Worm (Caenorhabditis elegans) whole organism, mixed stage, embryonic: ENCODE results near the gene C45B11.9.
A peak's percentile ranks its signal among the peaks of the same experiment; 100 is the strongest.

Source experiments
- M03D4.4 ChIP-seq: sonication (generic microtip); optimal IDR thresholded peaks from 2 replicates; lab custom pipeline; 2017; ENCODE audit warnings: mild to moderate bottlenecking, missing genetic modification characterization, missing compliant biosample characterization
- bed-3 ChIP-seq: fragments of 200-800 bp; sonication (Bioruptor generic); optimal IDR thresholded peaks from 3 replicates; lab custom pipeline; 2018; ENCODE audit warnings: mild to moderate bottlenecking, missing genetic modification characterization, moderate library complexity, missing compliant biosample characterization
- blmp-1 ChIP-seq: fragments of 150-350 bp; optimal IDR thresholded peaks from 2 replicates; lab custom pipeline; 2014; ENCODE audit warnings: missing biosample characterization, missing genetic modification characterization
- ceh-43 ChIP-seq: fragments of 200-800 bp; sonication (Bioruptor generic); optimal IDR thresholded peaks from 2 replicates; lab custom pipeline; 2018; ENCODE audit warnings: mild to moderate bottlenecking, missing genetic modification characterization, moderate library complexity, missing compliant biosample characterization
- ceh-83 ChIP-seq: fragments of 200-800 bp; sonication (Bioruptor generic); optimal IDR thresholded peaks from 2 replicates; lab custom pipeline; 2018; ENCODE audit warnings: mild to moderate bottlenecking, missing genetic modification characterization, missing compliant biosample characterization
- ces-1 ChIP-seq: fragments of 150-350 bp; optimal IDR thresholded peaks from 2 replicates; lab custom pipeline; 2014; ENCODE audit warnings: missing biosample characterization, missing genetic modification reagents, missing genetic modification characterization
- cnd-1 ChIP-seq: fragments of 200-800 bp; sonication (Bioruptor generic); optimal IDR thresholded peaks from 2 replicates; lab custom pipeline; 2018; ENCODE audit warnings: mild to moderate bottlenecking, missing genetic modification characterization, missing compliant biosample characterization
- drap-1 ChIP-seq: fragments of 200-800 bp; sonication (Bioruptor generic); optimal IDR thresholded peaks from 3 replicates; lab custom pipeline; 2018; ENCODE audit warnings: mild to moderate bottlenecking, missing genetic modification characterization, missing compliant biosample characterization
- elt-1 ChIP-seq: sonication (generic microtip); optimal IDR thresholded peaks from 2 replicates; lab custom pipeline; 2017; ENCODE audit warnings: missing genetic modification characterization, mild to moderate bottlenecking, missing compliant biosample characterization, antibody characterized with exemption, moderate library complexity, borderline replicate concordance; ENCODE audit not compliant: insufficient read depth
- elt-3 ChIP-seq: fragments of 150-350 bp; optimal IDR thresholded peaks from 2 replicates; lab custom pipeline; 2014; ENCODE audit warnings: missing biosample characterization, missing genetic modification characterization
- flh-1 ChIP-seq: fragments of 200-800 bp; sonication (Bioruptor generic); optimal IDR thresholded peaks from 2 replicates; lab custom pipeline; 2018; ENCODE audit warnings: mild to moderate bottlenecking, missing genetic modification characterization, moderate library complexity, missing compliant biosample characterization
- ham-2 ChIP-seq: fragments of 200-800 bp; sonication (Bioruptor generic); optimal IDR thresholded peaks from 2 replicates; lab custom pipeline; 2018; ENCODE audit warnings: mild to moderate bottlenecking, missing genetic modification characterization, missing compliant biosample characterization
- hlh-1 ChIP-seq: fragments of 150-350 bp; optimal IDR thresholded peaks from 2 replicates; lab custom pipeline; 2014; ENCODE audit warnings: missing biosample characterization, missing genetic modification reagents, missing genetic modification characterization
- lin-13 ChIP-seq: fragments of 150-350 bp; optimal IDR thresholded peaks from 2 replicates; lab custom pipeline; 2014; ENCODE audit warnings: missing biosample characterization, missing genetic modification characterization
- lin-32 ChIP-seq: fragments of 200-800 bp; sonication (Bioruptor generic); optimal IDR thresholded peaks from 2 replicates; lab custom pipeline; 2018; ENCODE audit warnings: mild to moderate bottlenecking, missing genetic modification characterization, missing compliant biosample characterization
- lsy-2 ChIP-seq: fragments of 150-350 bp; optimal IDR thresholded peaks from 2 replicates; lab custom pipeline; 2014; ENCODE audit warnings: missing biosample characterization, missing genetic modification characterization
- mab-5 ChIP-seq: fragments of 150-350 bp; optimal IDR thresholded peaks from 2 replicates; lab custom pipeline; 2014; ENCODE audit warnings: missing biosample characterization, missing genetic modification characterization
- mep-1 ChIP-seq: fragments of 150-350 bp; optimal IDR thresholded peaks from 2 replicates; lab custom pipeline; 2017; ENCODE audit warnings: missing biosample characterization, missing genetic modification reagents, missing genetic modification characterization, inconsistent platforms
- mls-2 ChIP-seq: sonication (generic microtip); optimal IDR thresholded peaks from 2 replicates; lab custom pipeline; 2016; ENCODE audit warnings: mild to moderate bottlenecking, missing genetic modification characterization, moderate library complexity, missing compliant biosample characterization
- nhr-2 ChIP-seq: fragments of 150-350 bp; optimal IDR thresholded peaks from 2 replicates; lab custom pipeline; 2014; ENCODE audit warnings: missing biosample characterization, missing genetic modification characterization
- nhr-237 ChIP-seq: fragments of 150-350 bp; optimal IDR thresholded peaks from 2 replicates; lab custom pipeline; 2014; ENCODE audit warnings: missing biosample characterization, missing genetic modification characterization
- nhr-28 ChIP-seq: fragments of 150-350 bp; optimal IDR thresholded peaks from 2 replicates; lab custom pipeline; 2014; ENCODE audit warnings: missing biosample characterization, missing genetic modification characterization
- nhr-76 ChIP-seq: sonication (generic microtip); optimal IDR thresholded peaks from 2 replicates; lab custom pipeline; 2017; ENCODE audit warnings: missing biosample characterization, missing genetic modification characterization
- pha-4 ChIP-seq: fragments of 150-350 bp; optimal IDR thresholded peaks from 2 replicates; lab custom pipeline; 2018; ENCODE audit warnings: missing biosample characterization, missing genetic modification reagents, missing genetic modification characterization
- sem-2 ChIP-seq: fragments of 200-800 bp; sonication (Bioruptor generic); optimal IDR thresholded peaks from 2 replicates; lab custom pipeline; 2018; ENCODE audit warnings: mild to moderate bottlenecking, missing genetic modification characterization, missing compliant biosample characterization
- snpc-4 ChIP-seq: fragments of 150-350 bp; optimal IDR thresholded peaks from 2 replicates; lab custom pipeline; 2014; ENCODE audit warnings: missing biosample characterization, missing genetic modification characterization
- sptf-1 ChIP-seq: sonication (generic microtip); optimal IDR thresholded peaks from 2 replicates; lab custom pipeline; 2017; ENCODE audit warnings: mild to moderate bottlenecking, missing genetic modification characterization, moderate library complexity, missing compliant biosample characterization
- tbx-8 ChIP-seq: fragments of 200-800 bp; sonication (Bioruptor generic); optimal IDR thresholded peaks from 2 replicates; lab custom pipeline; 2018; ENCODE audit warnings: mild to moderate bottlenecking, missing genetic modification characterization, moderate library complexity, missing compliant biosample characterization
- unc-120 ChIP-seq: sonication (generic microtip); optimal IDR thresholded peaks from 2 replicates; lab custom pipeline; 2017; ENCODE audit warnings: missing genetic modification characterization, missing compliant biosample characterization; ENCODE audit not compliant: poor library complexity, severe bottlenecking
- unc-39 ChIP-seq: fragments of 150-350 bp; optimal IDR thresholded peaks from 2 replicates; lab custom pipeline; 2014; ENCODE audit warnings: missing biosample characterization, missing genetic modification characterization
- unc-62 ChIP-seq: fragments of 150-350 bp; optimal IDR thresholded peaks from 2 replicates; lab custom pipeline; 2014; ENCODE audit warnings: missing biosample characterization, missing genetic modification reagents, missing genetic modification characterization
- zip-8 ChIP-seq: fragments of 150-350 bp; optimal IDR thresholded peaks from 2 replicates; lab custom pipeline; 2014; ENCODE audit warnings: missing biosample characterization, missing genetic modification characterization
- ztf-11 ChIP-seq: fragments of 150-350 bp; optimal IDR thresholded peaks from 2 replicates; lab custom pipeline; 2014; ENCODE audit warnings: missing biosample characterization, missing genetic modification characterization

Gene C45B11.9

DNA sequence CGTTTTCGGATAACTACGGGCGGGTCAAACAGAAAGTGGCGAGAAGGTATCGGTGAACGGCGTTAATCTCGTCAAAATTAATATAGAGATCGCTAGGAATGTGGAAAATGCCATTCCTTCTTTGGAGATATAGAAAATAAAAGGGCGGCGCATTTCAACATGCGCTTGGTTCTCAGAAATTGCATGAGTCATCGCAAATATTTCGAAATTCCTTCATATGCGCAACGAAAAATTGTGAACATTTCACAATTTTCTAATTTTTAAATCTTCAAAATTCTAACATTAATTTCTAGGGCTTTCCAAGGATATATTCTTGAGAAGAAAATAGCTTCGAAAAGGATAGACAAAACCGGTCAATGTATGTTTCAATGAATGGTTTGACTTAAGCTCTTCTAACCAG, 38.8 kb downstream of the C45B11.9 start:
- no peak for TF ChIP-seq M03D4.4 (tag; lab: Kevin White, UChicago)
- no peak for TF ChIP-seq unc-39 (tag; lab: Kevin White, UChicago)
- no peak for TF ChIP-seq nhr-76 (tag; lab: Kevin White, UChicago)
- no peak for TF ChIP-seq mep-1 (tag; lab: Kevin White, UChicago)
- no peak for TF ChIP-seq zip-8 (tag; lab: Kevin White, UChicago)
- no peak for TF ChIP-seq hlh-1 (tag; lab: Kevin White, UChicago)
- TF ChIP-seq sptf-1 (tag; lab: Kevin White, UChicago), result no peak
- TF ChIP-seq sem-2 (GFP tag; lab: Kevin White, UChicago), result no peak
- TF ChIP-seq ceh-83 (GFP tag; lab: Kevin White, UChicago), result no peak

DNA sequence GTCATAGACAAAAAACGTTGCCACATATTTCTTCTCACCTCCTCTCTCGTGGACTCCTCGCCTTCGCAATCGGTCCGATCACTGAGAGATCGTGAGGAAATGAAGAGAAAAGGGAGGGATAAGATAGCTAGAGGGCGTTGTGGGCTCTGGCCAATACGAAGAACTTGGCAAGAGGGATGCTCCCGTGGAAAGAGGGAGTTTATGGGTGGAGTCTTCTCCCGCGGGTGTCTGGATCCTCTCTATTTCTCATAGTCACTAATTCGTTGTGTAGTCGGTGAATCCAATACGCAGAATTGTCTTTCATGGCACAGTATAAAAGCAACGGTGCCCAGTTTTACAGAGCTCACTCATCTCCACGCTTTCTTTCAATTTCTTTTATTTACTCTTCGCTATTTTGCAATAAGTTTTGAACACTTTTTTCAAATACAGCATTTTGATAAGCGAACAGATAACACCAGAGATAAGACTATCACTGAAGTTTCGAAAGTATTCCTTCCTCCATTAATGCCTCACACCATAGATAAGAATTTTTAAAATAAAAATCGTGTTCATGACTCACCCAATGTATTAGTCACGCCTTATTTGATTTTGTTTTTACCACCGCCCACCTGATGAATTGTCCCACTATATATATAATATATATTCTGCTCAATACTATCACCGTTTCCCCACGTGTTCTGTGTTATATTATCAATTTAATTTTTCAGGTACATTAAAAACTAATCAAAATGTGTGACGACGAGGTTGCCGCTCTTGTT, 40.4 kb downstream of the C45B11.9 start, which contains the start of gene act-1:
TSS of gene act-1 (plus strand) at position 708 of the 758 bp plus-strand sequence.
- TF ChIP-seq unc-62 (GFP tag; lab: Kevin White, UChicago), result peak; percentile 32
- no peak for TF ChIP-seq sem-2 (GFP tag; lab: Kevin White, UChicago)
- peak; percentile 43 for TF ChIP-seq M03D4.4 (tag; lab: Kevin White, UChicago)
- no peak for TF ChIP-seq elt-3
- TF ChIP-seq sptf-1 (tag; lab: Kevin White, UChicago), result peak; percentile 21
- TF ChIP-seq bed-3 (GFP tag; lab: Kevin White, UChicago), result no peak
- TF ChIP-seq blmp-1, result no peak
- TF ChIP-seq hlh-1 (tag; lab: Kevin White, UChicago), result peak; percentile 40
- TF ChIP-seq drap-1 (GFP tag; lab: Kevin White, UChicago), result no peak
- no peak for TF ChIP-seq pha-4 (tag; lab: Kevin White, UChicago)
- TF ChIP-seq unc-120, result peak; percentile 95
- no peak for TF ChIP-seq elt-1 (tag; lab: Kevin White, UChicago)

DNA sequence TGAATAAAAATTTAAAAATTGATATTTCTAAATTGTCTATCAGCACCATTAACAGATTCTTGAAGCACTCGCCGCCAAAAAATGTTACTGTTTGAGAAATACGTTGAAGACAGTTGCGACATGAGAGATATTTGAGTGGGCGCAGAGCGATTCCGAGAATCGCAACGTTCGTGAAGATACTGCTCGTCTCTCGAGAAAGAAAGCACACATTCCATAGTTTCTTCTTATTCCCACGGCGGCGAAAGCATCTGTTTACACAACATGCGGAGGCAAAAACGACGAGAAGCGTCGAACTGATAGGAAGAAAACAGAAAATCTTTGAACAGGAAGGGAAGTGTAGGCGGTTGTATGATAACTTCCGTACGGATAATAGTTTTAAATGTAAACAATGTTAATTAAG, 42.4 kb downstream of the C45B11.9 start:
- TF ChIP-seq ham-2 (GFP tag; lab: Kevin White, UChicago) (no peak), ceh-43 (GFP tag; lab: Kevin White, UChicago) (no peak), ces-1 (no peak), M03D4.4 (tag; lab: Kevin White, UChicago) (peak; percentile 27), nhr-237 (tag; lab: Kevin White, UChicago) (peak; percentile 50), cnd-1 (tag; lab: Kevin White, UChicago) (no peak), mls-2 (tag; lab: Kevin White, UChicago) (no peak), snpc-4 (tag; lab: Kevin White, UChicago) (no peak), sem-2 (GFP tag; lab: Kevin White, UChicago) (no peak), sptf-1 (tag; lab: Kevin White, UChicago) (no peak), elt-1 (tag; lab: Kevin White, UChicago) (no peak), unc-62 (GFP tag; lab: Kevin White, UChicago) (peak; percentile 58), bed-3 (GFP tag; lab: Kevin White, UChicago) (no peak), flh-1 (no peak), blmp-1 (no peak), mab-5 (tag; lab: Kevin White, UChicago) (no peak), nhr-28 (tag; lab: Kevin White, UChicago) (no peak), unc-120 (peak; percentile 90), lin-13 (tag; lab: Kevin White, UChicago) (no peak), hlh-1 (tag; lab: Kevin White, UChicago) (peak; percentile 76), drap-1 (GFP tag; lab: Kevin White, UChicago) (no peak), pha-4 (tag; lab: Kevin White, UChicago) (peak; percentile 54), mep-1 (tag; lab: Kevin White, UChicago) (peak; percentile 36), nhr-2 (no peak), tbx-8 (GFP tag; lab: Kevin White, UChicago) (no peak)

DNA sequence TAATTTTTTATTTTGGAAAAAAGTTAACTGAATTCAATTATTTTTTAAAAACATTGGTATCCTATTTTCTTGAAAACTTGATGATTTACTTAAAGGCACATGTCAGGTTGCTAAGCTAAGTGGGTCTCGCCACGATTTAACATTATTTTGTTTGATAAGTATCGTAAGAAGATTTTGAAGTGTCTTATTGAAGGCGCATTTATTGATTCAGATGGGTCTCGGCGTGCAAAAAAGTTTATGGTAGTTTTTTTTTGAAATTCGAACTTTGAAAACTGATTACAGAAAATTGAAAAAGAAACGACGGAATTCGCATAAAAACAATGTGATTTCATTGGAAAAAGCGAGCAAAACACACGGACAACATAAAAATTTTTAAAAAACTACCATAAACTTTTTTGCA, 42.8 kb downstream of the C45B11.9 start:
- TF ChIP-seq unc-120 (no peak), unc-62 (GFP tag; lab: Kevin White, UChicago) (no peak), hlh-1 (tag; lab: Kevin White, UChicago) (no peak), ces-1 (no peak), bed-3 (GFP tag; lab: Kevin White, UChicago) (no peak), lin-32 (GFP tag; lab: Kevin White, UChicago) (no peak), mls-2 (tag; lab: Kevin White, UChicago) (no peak), sem-2 (GFP tag; lab: Kevin White, UChicago) (no peak), lsy-2 (tag; lab: Kevin White, UChicago) (no peak), ztf-11 (tag; lab: Kevin White, UChicago) (no peak), mab-5 (tag; lab: Kevin White, UChicago) (no peak), flh-1 (no peak), sptf-1 (tag; lab: Kevin White, UChicago) (no peak), nhr-237 (tag; lab: Kevin White, UChicago) (no peak), drap-1 (GFP tag; lab: Kevin White, UChicago) (no peak), ceh-43 (GFP tag; lab: Kevin White, UChicago) (no peak), ceh-83 (GFP tag; lab: Kevin White, UChicago) (no peak), cnd-1 (tag; lab: Kevin White, UChicago) (no peak), snpc-4 (tag; lab: Kevin White, UChicago) (no peak)
- TF ChIP-seq, all 35 proteins: peak for 0
